Fruit fly (Drosophila melanogaster): ENCODE data around the gene Traf4.

- TF ChIP-seq CG8632 (GFP tag; optimal IDR thresholded peaks at IDR 0.05), result no peak
- no peak for TF ChIP-seq CG4318 (GFP tag; optimal IDR thresholded peaks at IDR 0.05)
- TF ChIP-seq Hr39 (GFP tag; optimal IDR thresholded peaks at IDR 0.05), result no peak
- TF ChIP-seq OdsH (GFP tag; optimal IDR thresholded peaks at IDR 0.05), result no peak
- no peak for TF ChIP-seq CG3032 (tag; optimal IDR thresholded peaks at IDR 0.05)
- no peak for TF ChIP-seq fd59A (GFP tag; optimal IDR thresholded peaks at IDR 0.05)
- TF ChIP-seq CG3919 (GFP tag; optimal IDR thresholded peaks at IDR 0.05), result no peak
- TF ChIP-seq acj6 (GFP tag; optimal IDR thresholded peaks at IDR 0.05), result no peak
- TF ChIP-seq Gug (GFP tag; IDR thresholded peaks at IDR 0.05), result no peak
- no peak for TF ChIP-seq net (GFP tag; optimal IDR thresholded peaks at IDR 0.05)
- TF ChIP-seq lz (GFP tag; optimal IDR thresholded peaks at IDR 0.05), result no peak
Observed at dm6 chr2L:4332583-4332961, 29.2 kb upstream of the Traf4 start.
